Worm (Caenorhabditis elegans) whole organism, young adult: ENCODE data around the gene D2024.5.

ENCODE experiments used
- B0019.2 ChIP-seq: fragments of 200-800 bp; sonication (Bioruptor generic); conservative IDR thresholded peaks from 2 replicates; pipeline ENCODE4 v1.3.6; 2022; ENCODE audit warnings: missing genetic modification reagents, missing genetic modification characterization, missing compliant biosample characterization
- B0035.1 ChIP-seq: sonication (generic microtip); optimal IDR thresholded peaks from 2 replicates; lab custom pipeline; 2016; ENCODE audit warnings: missing genetic modification characterization, mild to moderate bottlenecking, missing compliant biosample characterization, missing genotype, missing genetic modification reagents
- B0261.1 ChIP-seq: sonication (generic microtip); optimal IDR thresholded peaks from 2 replicates; lab custom pipeline; 2016; ENCODE audit warnings: mild to moderate bottlenecking, missing genetic modification characterization, moderate library complexity, missing compliant biosample characterization
- C17E4.6 ChIP-seq: fragments of 200-800 bp; sonication (Bioruptor generic); IDR thresholded peaks from 2 replicates; pipeline ENCODE4 v1.3.6; 2022; ENCODE audit warnings: missing genetic modification reagents, missing genetic modification characterization, missing compliant biosample characterization
- D2030.7 ChIP-seq: fragments of 200-800 bp; sonication (Bioruptor generic); IDR thresholded peaks from 2 replicates; pipeline ENCODE4 v1.3.6; 2022; ENCODE audit warnings: missing genetic modification reagents, missing genetic modification characterization, missing compliant biosample characterization
- F23B12.7 ChIP-seq: sonication (generic microtip); optimal IDR thresholded peaks from 2 replicates; lab custom pipeline; 2017; ENCODE audit warnings: missing genetic modification characterization, mild to moderate bottlenecking, missing compliant biosample characterization, antibody characterized with exemption, moderate library complexity; ENCODE audit not compliant: insufficient read depth
- F39B2.1 ChIP-seq: fragments of 200-800 bp; sonication (Bioruptor generic); IDR thresholded peaks from 2 replicates; pipeline ENCODE4 v1.3.6; 2022; ENCODE audit warnings: missing genetic modification reagents, missing genetic modification characterization, missing compliant biosample characterization
- F49E8.2 ChIP-seq: sonication (generic microtip); optimal IDR thresholded peaks from 3 replicates; lab custom pipeline; 2017; ENCODE audit warnings: missing genetic modification characterization, mild to moderate bottlenecking, missing compliant biosample characterization, antibody characterized with exemption, moderate library complexity; ENCODE audit not compliant: insufficient read depth
- F52B5.7 ChIP-seq: sonication (generic microtip); optimal IDR thresholded peaks from 2 replicates; lab custom pipeline; 2016; ENCODE audit warnings: mild to moderate bottlenecking, missing genetic modification characterization, missing compliant biosample characterization
- K11D2.4 ChIP-seq: fragments of 200-800 bp; sonication (Bioruptor generic); IDR thresholded peaks from 2 replicates; pipeline ENCODE4 v1.3.6; 2022; ENCODE audit warnings: missing genetic modification reagents, missing genetic modification characterization, missing compliant biosample characterization
- Y53G8AR.9 ChIP-seq: fragments of 200-800 bp; sonication (Bioruptor generic); conservative IDR thresholded peaks from 2 replicates; pipeline ENCODE4 v1.3.6; 2022; ENCODE audit warnings: missing genetic modification reagents, missing genetic modification characterization, missing compliant biosample characterization
- akir-1 ChIP-seq: fragments of 200-800 bp; sonication (Bioruptor generic); optimal IDR thresholded peaks from 2 replicates; lab custom pipeline; 2018; ENCODE audit warnings: mild to moderate bottlenecking, missing genetic modification characterization, moderate library complexity, missing compliant biosample characterization
- atf-7 ChIP-seq: sonication (generic microtip); optimal IDR thresholded peaks from 2 replicates; lab custom pipeline; 2017; ENCODE audit warnings: mild to moderate bottlenecking, missing genetic modification characterization, missing compliant biosample characterization
- athp-1 ChIP-seq: sonication (generic microtip); optimal IDR thresholded peaks from 2 replicates; lab custom pipeline; 2017; ENCODE audit warnings: mild to moderate bottlenecking, missing genetic modification characterization, missing compliant biosample characterization
- attf-3 ChIP-seq: fragments of 200-800 bp; sonication (Bioruptor generic); conservative IDR thresholded peaks from 2 replicates; pipeline ENCODE4 v1.3.6; 2022; ENCODE audit warnings: missing genetic modification reagents, missing genetic modification characterization, missing compliant biosample characterization
- ceh-58 ChIP-seq: fragments of 200-800 bp; sonication (Bioruptor generic); IDR thresholded peaks from 2 replicates; pipeline ENCODE4 v1.3.6; 2022; ENCODE audit warnings: missing genetic modification characterization, missing compliant biosample characterization
- ceh-79 ChIP-seq: sonication (generic microtip); optimal IDR thresholded peaks from 2 replicates; lab custom pipeline; 2017; ENCODE audit warnings: mild to moderate bottlenecking, missing genetic modification characterization, missing compliant biosample characterization
- die-1 ChIP-seq: sonication (generic microtip); optimal IDR thresholded peaks from 2 replicates; lab custom pipeline; 2016; ENCODE audit warnings: missing genotype, mild to moderate bottlenecking, missing genetic modification characterization, missing compliant biosample characterization
- efl-1 ChIP-seq: fragments of 150-350 bp; optimal IDR thresholded peaks from 2 replicates; lab custom pipeline; 2014; ENCODE audit warnings: missing biosample characterization, missing genetic modification reagents, missing genetic modification characterization
- egrh-3 ChIP-seq: fragments of 200-800 bp; sonication (Bioruptor generic); IDR thresholded peaks from 2 replicates; pipeline ENCODE4 v1.3.6; 2022; ENCODE audit warnings: missing genetic modification reagents, missing genetic modification characterization, missing compliant biosample characterization
- fkh-3 ChIP-seq: sonication (generic microtip); optimal IDR thresholded peaks from 2 replicates; lab custom pipeline; 2016; ENCODE audit warnings: mild to moderate bottlenecking, missing genetic modification characterization, missing compliant biosample characterization
- him-1 ChIP-seq: sonication (generic microtip); optimal IDR thresholded peaks from 2 replicates; lab custom pipeline; 2016; ENCODE audit warnings: missing genotype, missing genetic modification reagents, missing genetic modification characterization, missing compliant biosample characterization
- hlh-12 ChIP-seq: sonication (generic microtip); optimal IDR thresholded peaks from 2 replicates; lab custom pipeline; 2016; ENCODE audit warnings: missing genetic modification characterization, missing compliant biosample characterization
- hsf-1 ChIP-seq: fragments of 200-800 bp; sonication (Bioruptor generic); IDR thresholded peaks from 2 replicates; pipeline ENCODE4 v1.3.6; 2022; ENCODE audit warnings: missing genetic modification reagents, missing genetic modification characterization, missing compliant biosample characterization
- lin-26 ChIP-seq: fragments of 200-800 bp; sonication (Bioruptor generic); IDR thresholded peaks from 2 replicates; pipeline ENCODE4 v1.3.6; 2022; ENCODE audit warnings: missing genetic modification reagents, missing genetic modification characterization, missing compliant biosample characterization
- lsl-1 ChIP-seq: fragments of 200-800 bp; sonication (Bioruptor generic); optimal IDR thresholded peaks from 2 replicates; lab custom pipeline; 2018; ENCODE audit warnings: mild to moderate bottlenecking, missing genetic modification characterization, moderate library complexity, missing compliant biosample characterization
- lsy-27 ChIP-seq: sonication (generic microtip); optimal IDR thresholded peaks from 2 replicates; lab custom pipeline; 2017; ENCODE audit warnings: missing genetic modification characterization, mild to moderate bottlenecking, missing compliant biosample characterization, antibody characterized with exemption, missing genotype, borderline replicate concordance; ENCODE audit not compliant: insufficient read depth
- mcd-1 ChIP-seq: fragments of 200-800 bp; sonication (Bioruptor generic); IDR thresholded peaks from 2 replicates; pipeline ENCODE4 v1.3.6; 2022; ENCODE audit warnings: missing genetic modification reagents, missing genetic modification characterization, missing compliant biosample characterization
- nfya-1 ChIP-seq: sonication (generic microtip); optimal IDR thresholded peaks from 2 replicates; lab custom pipeline; 2017; ENCODE audit warnings: antibody characterized with exemption, missing compliant biosample characterization, missing genetic modification characterization, borderline replicate concordance; ENCODE audit not compliant: insufficient read depth
- nfya-2 ChIP-seq: fragments of 200-800 bp; sonication (Bioruptor generic); IDR thresholded peaks from 2 replicates; pipeline ENCODE4 v1.3.6; 2022; ENCODE audit warnings: missing genetic modification reagents, missing genetic modification characterization, missing compliant biosample characterization
- nhr-90 ChIP-seq: sonication (generic microtip); optimal IDR thresholded peaks from 2 replicates; lab custom pipeline; 2016; ENCODE audit warnings: missing genotype, mild to moderate bottlenecking, missing genetic modification characterization, missing compliant biosample characterization
- pbrm-1 ChIP-seq: fragments of 200-800 bp; sonication (Bioruptor generic); IDR thresholded peaks from 2 replicates; pipeline ENCODE4 v1.3.6; 2022; ENCODE audit warnings: missing genetic modification reagents, missing genetic modification characterization, missing compliant biosample characterization
- pha-4 ChIP-seq: fragments of 150-350 bp; sonication (generic microtip); optimal IDR thresholded peaks from 2 replicates; lab custom pipeline; 2014; ENCODE audit warnings: missing biosample characterization, missing genetic modification reagents, missing genetic modification characterization
- rpc-1 ChIP-seq, 2 experiments: fragments of 150-350 bp in 1 of 2; sonication (generic microtip) in 1 of 2; optimal IDR thresholded peaks; 2 replicates each; lab custom pipeline; 2014 to 2018; ENCODE audit warnings: missing biosample characterization in 1 of 2, missing genetic modification characterization in 1 of 2, missing genetic modification reagents in 1 of 2, missing genotype in 1 of 2
- snpc-1.1 ChIP-seq: sonication (generic microtip); optimal IDR thresholded peaks from 2 replicates; lab custom pipeline; 2017; ENCODE audit warnings: missing genetic modification characterization, mild to moderate bottlenecking, missing compliant biosample characterization, antibody characterized with exemption, moderate library complexity, missing genotype, missing genetic modification reagents; ENCODE audit not compliant: insufficient read depth
- snpc-1.3 ChIP-seq: sonication (generic microtip); optimal IDR thresholded peaks from 2 replicates; lab custom pipeline; 2017; ENCODE audit warnings: missing genetic modification characterization, mild to moderate bottlenecking, missing compliant biosample characterization, antibody characterized with exemption, moderate library complexity, missing genotype, missing genetic modification reagents; ENCODE audit not compliant: insufficient read depth
- snpc-4 ChIP-seq, 5 experiments: fragments of 150-350 bp in 1 of 5; sonication (generic microtip) in 4 of 5; optimal IDR thresholded peaks; 2 replicates each; lab custom pipeline; 2014 to 2018; ENCODE audit warnings: missing genetic modification characterization in 5 of 5, missing biosample characterization in 3 of 5, antibody characterized with exemption in 2 of 5, mild to moderate bottlenecking in 2 of 5, missing compliant biosample characterization in 2 of 5, missing genotype in 2 of 5, moderate library complexity in 2 of 5, missing genetic modification reagents in 1 of 5
- sptf-2 ChIP-seq: fragments of 200-800 bp; sonication (Bioruptor generic); optimal IDR thresholded peaks from 2 replicates; lab custom pipeline; 2018; ENCODE audit warnings: mild to moderate bottlenecking, missing genetic modification characterization, missing compliant biosample characterization
- tbx-9 ChIP-seq: sonication (generic microtip); optimal IDR thresholded peaks from 2 replicates; lab custom pipeline; 2016; ENCODE audit warnings: borderline replicate concordance, missing genetic modification characterization, inconsistent platforms, missing compliant biosample characterization
- tlf-1 ChIP-seq: fragments of 200-800 bp; sonication (Bioruptor generic); optimal IDR thresholded peaks from 2 replicates; lab custom pipeline; 2018; ENCODE audit warnings: mild to moderate bottlenecking, missing genetic modification characterization, missing compliant biosample characterization
- xnd-1 ChIP-seq: sonication (generic microtip); optimal IDR thresholded peaks from 2 replicates; lab custom pipeline; 2016; ENCODE audit warnings: missing genotype, missing genetic modification reagents, missing genetic modification characterization, missing compliant biosample characterization
- ztf-25 ChIP-seq: fragments of 200-800 bp; sonication (Bioruptor generic); IDR thresholded peaks from 2 replicates; pipeline ENCODE4 v1.3.6; 2022; ENCODE audit warnings: missing genetic modification reagents, missing genetic modification characterization, missing compliant biosample characterization

D2024.5 gene

DNA sequence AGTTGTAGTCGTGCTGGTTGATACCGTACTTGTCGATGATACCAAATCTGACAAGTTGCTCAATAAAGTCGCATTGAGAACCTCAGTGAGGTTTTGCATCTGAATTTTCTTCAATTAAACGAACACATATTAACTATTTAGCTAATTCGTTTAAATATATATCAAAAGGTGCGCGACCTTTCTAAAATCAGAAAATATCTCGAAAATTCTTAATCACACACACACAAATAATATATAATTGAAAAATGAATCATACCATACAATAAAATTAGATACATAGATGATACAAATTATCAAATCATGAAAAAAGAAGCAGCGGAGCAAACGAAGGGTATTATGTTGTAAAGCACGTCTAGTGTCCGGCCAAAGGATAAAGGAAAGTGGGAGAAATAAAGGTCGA is at the start of gene D2024.5:
Gene D2024.5, minus strand, starts transcription at position 101 of the 400 bp plus-strand sequence.
- no peak for TF ChIP-seq tlf-1 (GFP tag; lab: Kevin White, UChicago)
- no peak for TF ChIP-seq ceh-58 (GFP tag; lab: Robert Waterston, UW)
- no peak for TF ChIP-seq egrh-3 (GFP tag; lab: Robert Waterston, UW)
- no peak for TF ChIP-seq attf-3 (GFP tag; lab: Robert Waterston, UW)
- TF ChIP-seq, all 124 proteins: peak for 0

DNA sequence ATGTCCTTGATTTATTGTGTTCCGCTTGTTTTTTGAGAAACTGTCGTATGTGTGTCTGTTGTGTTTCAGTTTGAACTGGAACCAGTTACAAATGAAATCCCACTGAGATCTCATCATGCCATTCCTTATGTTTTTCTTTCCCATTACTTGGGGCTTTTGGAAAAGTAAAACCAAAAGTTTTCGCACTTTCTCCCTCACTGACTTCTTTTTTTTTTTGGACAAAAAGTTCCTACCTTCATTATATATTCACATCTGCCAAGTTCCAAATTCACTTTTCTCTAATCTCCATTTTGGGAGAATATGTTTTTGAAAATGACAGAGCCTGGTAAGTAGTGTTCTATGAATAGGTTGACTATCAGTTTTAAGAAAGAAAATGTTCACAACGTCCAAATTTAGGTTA is 48.6 kb upstream of the D2024.5 start, which contains the start of gene C06E4.2:
Gene C06E4.2, plus strand, starts transcription at position 301 of the 400 bp plus-strand sequence.
- TF ChIP-seq lin-26 (no peak), nfya-2 (GFP tag; lab: Robert Waterston, UW) (no peak), C17E4.6 (no peak), sptf-2 (GFP tag; lab: Kevin White, UChicago) (no peak)

DNA sequence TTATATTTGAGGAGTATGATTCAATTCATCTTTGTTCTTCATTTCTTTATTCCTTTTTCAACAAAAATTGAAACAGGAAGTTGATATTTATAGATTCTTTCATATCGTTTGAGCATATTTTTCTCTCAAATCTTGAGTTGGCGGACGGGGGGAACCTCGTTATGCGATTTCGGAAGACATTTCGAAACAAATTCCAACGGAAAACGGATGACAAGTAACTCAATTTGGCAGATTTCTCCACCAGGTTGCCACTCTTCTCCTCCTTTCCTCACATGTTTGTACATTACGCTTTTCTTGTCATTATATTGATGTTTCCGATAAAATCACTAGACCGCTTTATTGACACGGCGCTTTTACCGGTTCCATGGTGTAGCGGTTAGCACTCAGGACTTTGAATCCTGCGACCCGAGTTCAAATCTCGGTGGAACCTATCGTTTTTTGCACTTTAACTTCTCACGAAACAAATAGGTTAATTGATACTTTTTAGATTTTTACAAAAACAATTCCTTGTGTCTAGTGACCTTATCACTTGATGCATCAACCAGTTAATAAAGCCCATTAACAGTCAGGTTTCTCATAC is 47.0 kb upstream of the D2024.5 start:
- peak; percentile 39 for TF ChIP-seq F23B12.7 (tag; lab: Kevin White, UChicago)
- TF ChIP-seq pbrm-1, result no peak
- TF ChIP-seq akir-1 (GFP tag; lab: Kevin White, UChicago), result no peak
- TF ChIP-seq fkh-3 (tag; lab: Kevin White, UChicago), result no peak
- TF ChIP-seq ztf-25, result 0 out of 2 replicates have a peak, but pooled peaks have one; percentile 9
- TF ChIP-seq xnd-1 (tag; lab: Kevin White, UChicago), result no peak
- TF ChIP-seq lsy-27, result peak; percentile 8
- TF ChIP-seq K11D2.4 (GFP tag; lab: Robert Waterston, UW), result no peak
- TF ChIP-seq nfya-1, result no peak
- TF ChIP-seq F49E8.2 (tag; lab: Kevin White, UChicago), result no peak
- TF ChIP-seq attf-3 (GFP tag; lab: Robert Waterston, UW), result no peak
- TF ChIP-seq snpc-1.1 (tag; lab: Kevin White, UChicago), result no peak
- TF ChIP-seq D2030.7, result 0 out of 2 replicates have a peak, but pooled peaks have one; percentile 32
- peak; percentile 29 for TF ChIP-seq snpc-1.3
- no peak for TF ChIP-seq F52B5.7 (tag; lab: Kevin White, UChicago)
- TF ChIP-seq him-1 (tag; lab: Kevin White, UChicago), result peak; percentile 54
- peak; percentile 67 for TF ChIP-seq rpc-1 (optimal IDR thresholded peaks at IDR 0.05; lab: Kevin White, UChicago)
- peak; percentile 84 for TF ChIP-seq rpc-1 (tag; optimal IDR thresholded peaks at IDR 0.05; lab: Kevin White, UChicago)
- TF ChIP-seq athp-1 (tag; lab: Kevin White, UChicago), result no peak
- TF ChIP-seq B0035.1, result no peak
- TF ChIP-seq lsl-1 (GFP tag; lab: Kevin White, UChicago), result no peak
- no peak for TF ChIP-seq B0019.2 (GFP tag; lab: Robert Waterston, UW)
- TF ChIP-seq snpc-4 (GFP tag; optimal IDR thresholded peaks at IDR 0.05; lab: Kevin White, UChicago), result peak; percentile 54
- peak in 2 of 4 experiments; percentile 57 to 74 for TF ChIP-seq snpc-4 (tag; optimal IDR thresholded peaks at IDR 0.05; lab: Kevin White, UChicago)
- no peak for TF ChIP-seq hsf-1 (GFP tag; lab: Robert Waterston, UW)
- TF ChIP-seq pha-4 (tag; lab: Kevin White, UChicago), result no peak
- no peak for TF ChIP-seq nhr-90
- TF ChIP-seq F39B2.1 (GFP tag; lab: Robert Waterston, UW), result no peak
- TF ChIP-seq B0261.1 (tag; lab: Kevin White, UChicago), result peak; percentile 63
- TF ChIP-seq hlh-12 (tag; lab: Kevin White, UChicago), result no peak
- TF ChIP-seq ceh-79 (tag; lab: Kevin White, UChicago), result no peak
- no peak for TF ChIP-seq tbx-9 (tag; lab: Kevin White, UChicago)
- TF ChIP-seq mcd-1 (GFP tag; lab: Robert Waterston, UW), result no peak
- TF ChIP-seq atf-7 (tag; lab: Kevin White, UChicago), result no peak
- TF ChIP-seq Y53G8AR.9 (GFP tag; lab: Robert Waterston, UW), result no peak
- TF ChIP-seq lin-26, result peak; percentile 79; the same call in 1 of the 2 replicates
- TF ChIP-seq die-1 (tag; lab: Kevin White, UChicago), result peak; percentile 37
- no peak for TF ChIP-seq efl-1 (GFP tag; lab: Kevin White, UChicago)
